Fruit fly (Drosophila melanogaster): Measurements from ENCODE around the gene Taf12.
A peak's percentile ranks its signal among the peaks of the same experiment; 100 is the strongest.

Gene Taf12

DNA sequence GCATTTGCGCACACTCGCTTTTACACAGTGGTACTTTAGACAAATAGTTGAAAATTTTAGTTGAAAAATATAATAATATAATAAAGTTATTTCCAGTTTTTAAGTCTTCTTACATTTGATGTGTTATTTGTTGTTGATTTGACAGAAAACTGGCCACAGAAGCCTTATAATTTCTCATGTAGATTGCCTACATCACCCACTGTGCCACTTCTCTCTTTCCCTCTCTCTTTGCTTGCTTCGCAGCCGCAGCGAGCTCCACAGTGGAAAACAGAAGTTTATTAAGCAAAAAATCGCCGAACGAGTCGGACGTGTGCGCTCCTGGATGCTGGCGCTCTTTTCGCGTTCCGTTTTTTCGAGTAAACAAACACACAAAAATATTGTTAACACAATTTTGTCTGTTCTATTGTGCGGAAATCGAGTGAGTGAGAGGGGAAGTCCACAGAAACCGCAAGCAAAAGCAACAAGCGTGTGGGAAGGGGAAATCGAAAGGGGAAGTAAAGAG lies 23.6 kb downstream of the Taf12 start, which contains the start of gene CG42327 (continued):
- TF ChIP-seq CG14050 (GFP tag; IDR thresholded peaks at IDR 0.05) (peak; percentile 94), HLH54F (GFP tag; optimal IDR thresholded peaks at IDR 0.05) (peak; percentile 71), lmd (GFP tag; IDR thresholded peaks at IDR 0.05) (peak; percentile 94), CG1792 (GFP tag; optimal IDR thresholded peaks at IDR 0.05) (peak; percentile 65), CG11093 (GFP tag; IDR thresholded peaks at IDR 0.05) (peak; percentile 92), Abd-B (GFP tag; optimal IDR thresholded peaks at IDR 0.05) (peak; percentile 86), Meics (GFP tag; optimal IDR thresholded peaks at IDR 0.05) (peak; percentile 90), Lim3 (GFP tag; IDR thresholded peaks at IDR 0.05) (peak; percentile 87), Rfx (GFP tag; IDR thresholded peaks at IDR 0.05) (peak; percentile 90), CG11695 (GFP tag; IDR thresholded peaks at IDR 0.05) (peak; percentile 95), CG12219 (GFP tag; optimal IDR thresholded peaks at IDR 0.05) (peak; percentile 90), Ets65A (GFP tag) (peak; percentile 89), Atf3 (GFP tag; optimal IDR thresholded peaks at IDR 0.05) (peak; percentile 76), hb (GFP tag; IDR thresholded peaks at IDR 0.05; ENCODE audit: partially characterized antibody) (no peak), en (GFP tag; optimal IDR thresholded peaks at IDR 0.05) (peak; percentile 66), CG6689 (GFP tag; IDR thresholded peaks at IDR 0.05) (peak; percentile 96), pho (GFP tag; optimal IDR thresholded peaks at IDR 0.05) (peak; percentile 77), CG14965 (GFP tag; optimal IDR thresholded peaks at IDR 0.05; ENCODE audit: borderline replicate concordance) (peak; percentile 20), CG12391 (tag; optimal IDR thresholded peaks at IDR 0.05) (peak; percentile 98), HLHmδ (GFP tag; optimal IDR thresholded peaks at IDR 0.05) (no peak), Atf-2 (GFP tag; optimal IDR thresholded peaks at IDR 0.05) (peak; percentile 82), Fer3 (tag; optimal IDR thresholded peaks at IDR 0.05) (peak; percentile 87), CG30403 (GFP tag; optimal IDR thresholded peaks at IDR 0.05) (peak; percentile 94), CG16779 (GFP tag; IDR thresholded peaks at IDR 0.05) (peak; percentile 51; the same call in 1 of the 2 replicates), mld (GFP tag; IDR thresholded peaks at IDR 0.05; ENCODE audit: partially characterized antibody) (no peak), CG13424 (tag; optimal IDR thresholded peaks at IDR 0.05) (peak; percentile 94), Hmx (GFP tag; optimal IDR thresholded peaks at IDR 0.05) (peak; percentile 8), p53 (GFP tag; optimal IDR thresholded peaks at IDR 0.05) (peak; percentile 55), da (GFP tag; optimal IDR thresholded peaks at IDR 0.05) (peak; percentile 10), ftz-f1 (GFP tag; optimal IDR thresholded peaks at IDR 0.05) (peak; percentile 4), NK7.1 (GFP tag; optimal IDR thresholded peaks at IDR 0.05) (peak; percentile 64), Trl (optimal IDR thresholded peaks at IDR 0.05) (peak; percentile 63 to 74), Trl (GFP tag; optimal IDR thresholded peaks at IDR 0.05) (peak; percentile 85), ERR (GFP tag; optimal IDR thresholded peaks at IDR 0.05) (peak; percentile 63), ewg (GFP tag; optimal IDR thresholded peaks at IDR 0.05) (peak; percentile 98), ken (GFP tag; IDR thresholded peaks at IDR 0.05) (peak; percentile 97), cato (GFP tag; optimal IDR thresholded peaks at IDR 0.05; ENCODE audit: borderline replicate concordance) (peak; percentile 90), MESR4 (GFP tag; optimal IDR thresholded peaks at IDR 0.05) (peak; percentile 37), D (optimal IDR thresholded peaks at IDR 0.05) (no peak), D (GFP tag; optimal IDR thresholded peaks at IDR 0.05) (peak; percentile 91), klu (GFP tag; IDR thresholded peaks at IDR 0.05) (peak; percentile 81), CG15696 (tag; optimal IDR thresholded peaks at IDR 0.05) (peak; percentile 82), CG7556 (GFP tag; optimal IDR thresholded peaks at IDR 0.05) (peak; percentile 95), Myb (GFP tag; optimal IDR thresholded peaks at IDR 0.05) (peak; percentile 45), Doc2 (GFP tag; IDR thresholded peaks at IDR 0.05) (peak; percentile 85), lola (GFP tag; optimal IDR thresholded peaks at IDR 0.05) (peak in 1 of 3 experiments; percentile 91), sd (tag; optimal IDR thresholded peaks at IDR 0.05) (peak; percentile 73), CG18764 (GFP tag; optimal IDR thresholded peaks at IDR 0.05) (peak; percentile 90), CTCF (GFP tag; optimal IDR thresholded peaks at IDR 0.05) (peak; percentile 57), eve (GFP tag; optimal IDR thresholded peaks at IDR 0.05) (peak in 1 of 2 experiments; percentile 80), Hr3 (GFP tag; optimal IDR thresholded peaks at IDR 0.05) (peak; percentile 92), ems (GFP tag; optimal IDR thresholded peaks at IDR 0.05) (peak; percentile 85)

All from whole organism, embryonic.